Fruit fly (Drosophila melanogaster) Kc167 (cell line): Measurements from ENCODE around the gene Ire1.

ENCODE experiments used
- Sin3A ChIP-seq: fragments of >200 bp; optimal IDR thresholded peaks from 2 replicates; lab custom pipeline; 2018; ENCODE audit warnings: missing external identifiers
- h ChIP-seq: fragments of >200 bp; optimal IDR thresholded peaks from 3 replicates; lab custom pipeline; 2018; ENCODE audit warnings: missing external identifiers
- psq ChIP-seq: fragments of >200 bp; optimal IDR thresholded peaks from 2 replicates; lab custom pipeline; 2017; ENCODE audit warnings: missing external identifiers
- ttk ChIP-seq: sonication (Bioruptor generic); optimal IDR thresholded peaks from 2 replicates; lab custom pipeline; 2017; ENCODE audit warnings: missing external identifiers

DNA sequence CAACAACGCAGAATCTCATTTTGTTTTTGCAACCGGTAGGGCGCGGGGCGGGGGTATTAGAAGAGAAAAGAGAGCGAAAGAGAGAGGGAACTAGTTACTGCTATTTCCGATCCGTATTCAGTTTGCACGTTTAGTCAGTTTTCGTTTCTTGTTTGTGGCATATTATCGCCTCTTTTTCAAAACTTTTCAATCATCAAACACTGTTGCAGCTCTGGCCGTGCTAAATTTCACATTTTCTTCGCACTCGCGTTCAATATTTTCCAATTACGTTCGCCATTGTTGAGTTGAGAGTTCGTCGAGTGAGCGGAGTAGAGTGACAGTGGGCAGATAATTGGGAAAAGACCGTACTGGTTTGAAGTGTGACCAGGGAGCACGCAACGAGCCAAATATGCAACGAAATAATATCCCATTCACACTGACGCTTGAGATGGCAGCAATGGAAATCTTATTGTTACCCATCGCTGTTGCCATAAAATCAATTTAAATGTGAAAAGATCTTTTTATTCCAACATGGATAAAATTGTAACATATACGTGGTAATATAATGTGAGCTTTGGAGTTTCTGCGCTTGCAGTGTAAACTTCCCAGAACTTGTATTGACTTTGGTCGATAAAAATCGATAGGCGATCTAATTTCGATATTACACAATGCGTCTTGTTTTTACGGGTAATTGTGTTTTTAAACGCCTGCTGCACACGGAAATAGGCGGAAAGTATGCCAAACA lies at the start of gene Ire1, which contains the start of gene Mrm2:
- no peak for TF ChIP-seq psq (lab: Kevin White, UChicago)
- TF ChIP-seq h, result no peak
- no peak for TF ChIP-seq Sin3A (lab: Kevin White, UChicago)
- TF ChIP-seq ttk, result no peak
